Worm (Caenorhabditis elegans): ENCODE measurements around the gene Y49F6B.13.

- TF ChIP-seq ama-1 (optimal IDR thresholded peaks at IDR 0.05) (no peak), fos-1 (tag; optimal IDR thresholded peaks at IDR 0.05) (no peak), tbx-2 (tag; optimal IDR thresholded peaks at IDR 0.05) (no peak), nhr-76 (tag; optimal IDR thresholded peaks at IDR 0.05) (no peak), aly-2 (tag; optimal IDR thresholded peaks at IDR 0.05) (no peak), snpc-4 (tag; optimal IDR thresholded peaks at IDR 0.05) (no peak), lin-39 (tag; optimal IDR thresholded peaks at IDR 0.05) (no peak), ceh-82 (tag; optimal IDR thresholded peaks at IDR 0.05) (no peak), nhr-90 (tag; optimal IDR thresholded peaks at IDR 0.05; ENCODE audit: poor library complexity) (no peak), pag-3 (tag; optimal IDR thresholded peaks at IDR 0.05; ENCODE audit: borderline replicate concordance, insufficient read depth) (no peak)
Observed at ce11 chrII:3446647-3447046, 24.9 kb downstream of the Y49F6B.13 start, which contains the start of the genes C16C8.20 and gldi-6.

Data from whole organism, L1 larva.